Worm (Caenorhabditis elegans): ENCODE results near the gene Y66C5A.1.

The Y66C5A.1 gene

ce11 chrX:14460412-14460811, 5.1 kb upstream of the Y66C5A.1 start, which contains the start of gene Y66C5A.2:
TSS of gene Y66C5A.2 (plus strand) at chrX:14460712.
- no peak for TF ChIP-seq ztf-4 (tag; optimal IDR thresholded peaks at IDR 0.05)
- no peak for TF ChIP-seq fos-1 (tag; optimal IDR thresholded peaks at IDR 0.05)
- TF ChIP-seq sem-4 (tag; optimal IDR thresholded peaks at IDR 0.05) = no peak
- no peak for TF ChIP-seq ZK546.5 (tag; optimal IDR thresholded peaks at IDR 0.05)
- TF ChIP-seq sma-9 (GFP tag; optimal IDR thresholded peaks at IDR 0.05) = no peak
- TF ChIP-seq sma-9 (tag; optimal IDR thresholded peaks at IDR 0.05) = no peak
- no peak for TF ChIP-seq R02D3.7 (tag; optimal IDR thresholded peaks at IDR 0.05)
- TF ChIP-seq nhr-23 (tag; optimal IDR thresholded peaks at IDR 0.05) = no peak
- TF ChIP-seq zag-1 (tag; optimal IDR thresholded peaks at IDR 0.05) = no peak
- no peak for TF ChIP-seq ztf-1 (GFP tag; conservative IDR thresholded peaks at IDR 0.05)
- TF ChIP-seq crh-2 (tag; optimal IDR thresholded peaks at IDR 0.05) = no peak
- no peak for TF ChIP-seq ztf-11 (tag; optimal IDR thresholded peaks at IDR 0.05)
- TF ChIP-seq nhr-10 (tag; optimal IDR thresholded peaks at IDR 0.05) = no peak
- no peak for TF ChIP-seq nhr-11 (tag; optimal IDR thresholded peaks at IDR 0.05)
- TF ChIP-seq mdl-1 (tag; optimal IDR thresholded peaks at IDR 0.05) = no peak
- no peak for TF ChIP-seq nhr-12 (tag; optimal IDR thresholded peaks at IDR 0.05)

ce11 chrX:14453735-14454134, 1.6 kb downstream of the Y66C5A.1 start, which contains the start of gene F23D12.7:
TSS of gene F23D12.7 (minus strand) at chrX:14453835.
- no peak for TF ChIP-seq ZK546.5 (tag; optimal IDR thresholded peaks at IDR 0.05)
- no peak for TF ChIP-seq F13H6.1 (tag; optimal IDR thresholded peaks at IDR 0.05)
- no peak for TF ChIP-seq snpc-4 (tag; optimal IDR thresholded peaks at IDR 0.05)
- no peak for TF ChIP-seq mab-5 (tag; optimal IDR thresholded peaks at IDR 0.05)
- no peak for TF ChIP-seq lin-39 (tag; optimal IDR thresholded peaks at IDR 0.05)
- TF ChIP-seq lsy-2 (tag; optimal IDR thresholded peaks at IDR 0.05) = no peak
- TF ChIP-seq peb-1 (tag; optimal IDR thresholded peaks at IDR 0.05) = no peak
- TF ChIP-seq blmp-1 (tag; optimal IDR thresholded peaks at IDR 0.05; ENCODE audit: insufficient read depth) = no peak
- no peak for TF ChIP-seq Y55F3AM.14 (GFP tag; optimal IDR thresholded peaks at IDR 0.05)
- TF ChIP-seq fos-1 (tag; optimal IDR thresholded peaks at IDR 0.05) = no peak
- TF ChIP-seq unc-39 (tag; optimal IDR thresholded peaks at IDR 0.05) = no peak
- no peak for TF ChIP-seq nhr-77 (tag; optimal IDR thresholded peaks at IDR 0.05)
- no peak for TF ChIP-seq elt-1 (tag; optimal IDR thresholded peaks at IDR 0.05)
- no peak for TF ChIP-seq ztf-4 (tag; optimal IDR thresholded peaks at IDR 0.05)
- TF ChIP-seq nhr-21 (tag; optimal IDR thresholded peaks at IDR 0.05) = no peak
- TF ChIP-seq unc-62 (GFP tag; optimal IDR thresholded peaks at IDR 0.05) = no peak
- TF ChIP-seq nhr-23 (tag; optimal IDR thresholded peaks at IDR 0.05) = no peak
- no peak for TF ChIP-seq lin-13 (GFP tag; optimal IDR thresholded peaks at IDR 0.05)
- TF ChIP-seq mdl-1 (tag; optimal IDR thresholded peaks at IDR 0.05) = no peak

ce11 chrX:14447910-14448309, 7.4 kb downstream of the Y66C5A.1 start, which contains the start of gene jmjd-3.2:
TSS of gene jmjd-3.2 (plus strand) at chrX:14448210.
- TF ChIP-seq mbf-1 (tag; optimal IDR thresholded peaks at IDR 0.05) (no peak), R02D3.7 (tag; optimal IDR thresholded peaks at IDR 0.05) (no peak), lin-11 (tag; optimal IDR thresholded peaks at IDR 0.05) (no peak), elt-1 (tag; optimal IDR thresholded peaks at IDR 0.05) (no peak), nhr-23 (tag; optimal IDR thresholded peaks at IDR 0.05) (no peak), gmeb-1 (tag; optimal IDR thresholded peaks at IDR 0.05) (no peak)

- TF ChIP-seq sma-9 (GFP tag; optimal IDR thresholded peaks at IDR 0.05) (no peak), sma-9 (tag; optimal IDR thresholded peaks at IDR 0.05) (no peak), unc-39 (tag; optimal IDR thresholded peaks at IDR 0.05) (no peak), nhr-25 (tag; optimal IDR thresholded peaks at IDR 0.05) (no peak), lin-11 (tag; optimal IDR thresholded peaks at IDR 0.05) (no peak), peb-1 (tag; optimal IDR thresholded peaks at IDR 0.05) (no peak), ceh-82 (tag; optimal IDR thresholded peaks at IDR 0.05) (no peak), nhr-77 (tag; optimal IDR thresholded peaks at IDR 0.05) (no peak), mbf-1 (tag; optimal IDR thresholded peaks at IDR 0.05) (no peak), ztf-4 (tag; optimal IDR thresholded peaks at IDR 0.05) (no peak), R02D3.7 (tag; optimal IDR thresholded peaks at IDR 0.05) (no peak), nhr-10 (tag; optimal IDR thresholded peaks at IDR 0.05) (no peak)
Measured at ce11 chrX:14447498-14447897, 7.8 kb downstream of the Y66C5A.1 start.

ce11 chrX:14444701-14445100, 10.6 kb downstream of the Y66C5A.1 start, which contains the start of gene F23D12.4:
TSS of gene F23D12.4 (plus strand) at chrX:14445001.
- TF ChIP-seq dmd-4 (tag; optimal IDR thresholded peaks at IDR 0.05) (no peak), egl-27 (tag; optimal IDR thresholded peaks at IDR 0.05) (no peak), nhr-77 (tag; optimal IDR thresholded peaks at IDR 0.05) (no peak), F13H6.1 (tag; optimal IDR thresholded peaks at IDR 0.05) (no peak), ama-1 (optimal IDR thresholded peaks at IDR 0.05) (no peak), ceh-16 (tag; optimal IDR thresholded peaks at IDR 0.05) (no peak), snpc-4 (tag; optimal IDR thresholded peaks at IDR 0.05) (no peak), zag-1 (tag; optimal IDR thresholded peaks at IDR 0.05) (no peak), blmp-1 (tag; optimal IDR thresholded peaks at IDR 0.05; ENCODE audit: insufficient read depth) (no peak), mdl-1 (tag; optimal IDR thresholded peaks at IDR 0.05) (no peak), ceh-82 (tag; optimal IDR thresholded peaks at IDR 0.05) (no peak), C34F6.9 (tag; optimal IDR thresholded peaks at IDR 0.05) (no peak), ztf-1 (GFP tag; conservative IDR thresholded peaks at IDR 0.05) (no peak), aly-2 (tag; optimal IDR thresholded peaks at IDR 0.05) (no peak), mbf-1 (tag; optimal IDR thresholded peaks at IDR 0.05) (no peak), sma-9 (GFP tag; optimal IDR thresholded peaks at IDR 0.05) (no peak), sma-9 (tag; optimal IDR thresholded peaks at IDR 0.05) (no peak), nhr-129 (tag; optimal IDR thresholded peaks at IDR 0.05) (no peak), ztf-11 (tag; optimal IDR thresholded peaks at IDR 0.05) (no peak), unc-62 (GFP tag; optimal IDR thresholded peaks at IDR 0.05) (no peak)
